Worm (Caenorhabditis elegans) whole organism, young adult: ENCODE measurements around the gene nas-17.

Experiments
- D2030.7 ChIP-seq: fragments of 200-800 bp; sonication (Bioruptor generic); IDR thresholded peaks from 2 replicates; pipeline ENCODE4 v1.3.6; 2022; ENCODE audit warnings: missing genetic modification reagents, missing genetic modification characterization, missing compliant biosample characterization
- F37B4.10 ChIP-seq: fragments of 200-800 bp; sonication (Bioruptor generic); IDR thresholded peaks from 2 replicates; pipeline ENCODE4 v1.3.6; 2022; ENCODE audit warnings: missing genetic modification characterization, missing compliant biosample characterization
- F57A8.1 ChIP-seq: fragments of 200-800 bp; sonication (Bioruptor generic); optimal IDR thresholded peaks from 2 replicates; lab custom pipeline; 2018; ENCODE audit warnings: mild to moderate bottlenecking, missing genetic modification characterization, moderate library complexity, missing compliant biosample characterization
- ama-1 ChIP-seq, 3 experiments: fragments of 150-350 bp in 1 of 3; sonication (generic microtip) in 2 of 3; optimal IDR thresholded peaks; 2 replicates each; lab custom pipeline; 2014 to 2018; ENCODE audit warnings: missing biosample characterization in 2 of 3, missing genetic modification characterization in 2 of 3, missing genetic modification reagents in 2 of 3
- aptf-2 ChIP-seq: fragments of 200-800 bp; sonication (Bioruptor generic); conservative IDR thresholded peaks from 2 replicates; pipeline ENCODE4 v1.3.6; 2022; ENCODE audit warnings: missing genetic modification reagents, missing genetic modification characterization, missing compliant biosample characterization
- attf-6 ChIP-seq: fragments of 200-800 bp; sonication (Bioruptor generic); IDR thresholded peaks from 2 replicates; pipeline ENCODE4 v1.3.6; 2022; ENCODE audit warnings: missing genetic modification reagents, missing genetic modification characterization, missing compliant biosample characterization
- bed-2 ChIP-seq: fragments of 200-800 bp; sonication (Bioruptor generic); IDR thresholded peaks from 2 replicates; pipeline ENCODE4 v1.3.6; 2022; ENCODE audit warnings: missing genetic modification reagents, missing genetic modification characterization, missing compliant biosample characterization
- ceh-100 ChIP-seq: fragments of 200-800 bp; sonication (Bioruptor generic); IDR thresholded peaks from 2 replicates; pipeline ENCODE4 v1.3.6; 2022; ENCODE audit warnings: missing genetic modification reagents, missing genetic modification characterization, missing compliant biosample characterization
- egl-44 ChIP-seq: fragments of 200-800 bp; sonication (Bioruptor generic); IDR thresholded peaks from 2 replicates; pipeline ENCODE4 v1.3.6; 2022; ENCODE audit warnings: missing genetic modification reagents, missing genetic modification characterization, missing compliant biosample characterization

DNA sequence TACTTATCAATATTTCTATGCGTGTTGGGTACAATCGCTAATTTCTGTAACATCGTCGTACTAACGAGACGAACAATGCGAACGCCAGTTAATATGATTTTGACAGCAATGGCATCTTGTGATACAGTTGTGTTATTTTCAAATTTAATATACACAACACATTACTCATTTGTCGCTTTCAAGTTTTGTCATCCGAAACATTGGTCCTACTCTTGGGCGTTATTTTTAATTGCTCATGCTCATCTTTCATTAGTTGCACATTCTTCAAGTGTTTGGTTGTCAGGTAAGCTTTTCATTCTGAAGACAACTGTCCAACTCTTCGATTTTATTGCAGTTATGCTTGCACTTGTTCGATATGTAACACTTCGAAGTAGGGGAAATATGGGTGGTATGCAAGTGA lies 40.5 kb downstream of the nas-17 start:
- TF ChIP-seq F37B4.10: no peak
- no peak for TF ChIP-seq ceh-100
- no peak for TF ChIP-seq ama-1 (optimal IDR thresholded peaks at IDR 0.05; lab: Kevin White, UChicago)
- TF ChIP-seq ama-1 (GFP tag; optimal IDR thresholded peaks at IDR 0.05; lab: Kevin White, UChicago): no peak
- TF ChIP-seq F57A8.1 (GFP tag; lab: Kevin White, UChicago): no peak
- no peak for TF ChIP-seq egl-44 (GFP tag; lab: Robert Waterston, UW)
- no peak for TF ChIP-seq attf-6 (GFP tag; lab: Robert Waterston, UW)
- TF ChIP-seq bed-2 (GFP tag; lab: Robert Waterston, UW): no peak
- no peak for TF ChIP-seq D2030.7 (GFP tag; lab: Robert Waterston, UW)
- no peak for TF ChIP-seq aptf-2
